Fruit fly (Drosophila melanogaster) whole organism, embryonic: Measurements from ENCODE around the gene Pdh.
A peak's percentile ranks its signal among the peaks of the same experiment; 100 is the strongest.

Experiments
- Aef1 ChIP-seq: fragments of 200-800 bp; sonication (Bioruptor generic); IDR thresholded peaks from 3 replicates; pipeline ENCODE4 v1.3.6; 2022; ENCODE audit warnings: missing biosample characterization, missing genetic modification characterization
- Atf3 ChIP-seq: fragments of 200-800 bp; sonication (Bioruptor generic); optimal IDR thresholded peaks from 3 replicates; lab custom pipeline; 2016; ENCODE audit warnings: missing biosample characterization, missing genetic modification characterization
- Atf6 ChIP-seq: fragments of 200-800 bp; sonication (Bioruptor generic); IDR thresholded peaks from 2 replicates; pipeline ENCODE4 v1.3.6; 2022; ENCODE audit warnings: missing biosample characterization, missing genetic modification characterization
- CG1024 ChIP-seq: fragments of 200-800 bp; sonication (Bioruptor generic); IDR thresholded peaks from 2 replicates; pipeline ENCODE4 v1.3.6; 2022; ENCODE audit warnings: missing biosample characterization, missing genetic modification characterization
- CG10366 ChIP-seq: fragments of 200-800 bp; sonication (Bioruptor generic); IDR thresholded peaks from 2 replicates; pipeline ENCODE4 v1.3.6; 2022; ENCODE audit warnings: missing biosample characterization, missing genetic modification characterization
- CG11247 ChIP-seq: fragments of 200-800 bp; sonication (Bioruptor generic); IDR thresholded peaks from 2 replicates; pipeline ENCODE4 v1.3.6; 2022; ENCODE audit warnings: missing biosample characterization, missing genetic modification characterization
- CG13424 ChIP-seq: fragments of 200-800 bp; sonication (Bioruptor generic); optimal IDR thresholded peaks from 2 replicates; lab custom pipeline; 2019; ENCODE audit warnings: missing biosample characterization, mild to moderate bottlenecking, missing genetic modification characterization, moderate library complexity
- CG14710 ChIP-seq: fragments of 200-800 bp; sonication (Bioruptor generic); optimal IDR thresholded peaks from 3 replicates; lab custom pipeline; 2019; ENCODE audit warnings: missing biosample characterization, mild to moderate bottlenecking, missing genetic modification characterization, moderate library complexity
- CG14860 ChIP-seq: fragments of 200-800 bp; sonication (Bioruptor generic); IDR thresholded peaks from 3 replicates; pipeline ENCODE4 v1.3.6; 2022; ENCODE audit warnings: missing biosample characterization, missing genetic modification characterization; ENCODE audit not compliant: partially characterized antibody
- CG15073 ChIP-seq: fragments of 200-800 bp; sonication (Bioruptor generic); optimal IDR thresholded peaks from 2 replicates; lab custom pipeline; 2016; ENCODE audit warnings: missing biosample characterization, missing genetic modification characterization
- CG16779 ChIP-seq: fragments of 200-800 bp; sonication (Bioruptor generic); IDR thresholded peaks from 2 replicates; pipeline ENCODE4 v1.3.6; 2022; ENCODE audit warnings: missing biosample characterization, missing genetic modification characterization
- CG18011 ChIP-seq: fragments of 200-800 bp; sonication (Bioruptor generic); optimal IDR thresholded peaks from 2 replicates; lab custom pipeline; 2017; ENCODE audit warnings: missing biosample characterization, missing genetic modification characterization, mild to moderate bottlenecking, moderate library complexity, missing genotype
- CG18262 ChIP-seq: fragments of 200-800 bp; optimal IDR thresholded peaks from 3 replicates; lab custom pipeline; 2019; ENCODE audit warnings: missing biosample characterization, mild to moderate bottlenecking, missing genetic modification characterization, moderate library complexity
- CG18764 ChIP-seq: fragments of 200-800 bp; sonication (Bioruptor generic); optimal IDR thresholded peaks from 3 replicates; lab custom pipeline; 2016; ENCODE audit warnings: missing biosample characterization, missing genetic modification characterization
- CG2129 ChIP-seq: fragments of 200-800 bp; sonication (Bioruptor generic); IDR thresholded peaks from 2 replicates; pipeline ENCODE4 v1.3.6; 2022; ENCODE audit warnings: missing biosample characterization, missing genetic modification characterization; ENCODE audit not compliant: partially characterized antibody
- CG31224 ChIP-seq: fragments of 200-800 bp; sonication (Bioruptor generic); IDR thresholded peaks from 2 replicates; pipeline ENCODE4 v1.3.6; 2022; ENCODE audit warnings: missing biosample characterization, missing genetic modification characterization
- CG31441 ChIP-seq: fragments of 200-800 bp; sonication (Bioruptor generic); IDR thresholded peaks from 2 replicates; pipeline ENCODE4 v1.3.6; 2022; ENCODE audit warnings: missing biosample characterization, missing genetic modification characterization
- CG34376 ChIP-seq: fragments of 200-800 bp; sonication (Bioruptor generic); optimal IDR thresholded peaks from 2 replicates; lab custom pipeline; 2018; ENCODE audit warnings: missing biosample characterization, mild to moderate bottlenecking, missing genetic modification characterization
- CG34422 ChIP-seq: fragments of 200-800 bp; sonication (Bioruptor generic); IDR thresholded peaks from 3 replicates; pipeline ENCODE4 v1.3.6; 2022; ENCODE audit warnings: missing biosample characterization, missing genetic modification characterization
- CG3726 ChIP-seq: fragments of 200-800 bp; sonication (Bioruptor generic); IDR thresholded peaks from 3 replicates; pipeline ENCODE4, ENCODE4 v1.3.6; 2022; ENCODE audit warnings: missing biosample characterization, missing genetic modification characterization
- CG3838 ChIP-seq: fragments of 200-800 bp; sonication (Bioruptor generic); optimal IDR thresholded peaks from 3 replicates; lab custom pipeline; 2016; ENCODE audit warnings: missing biosample characterization, missing genetic modification characterization
- CG5180 ChIP-seq: fragments of 200-800 bp; sonication (Bioruptor generic); optimal IDR thresholded peaks from 3 replicates; lab custom pipeline; 2017; ENCODE audit warnings: missing biosample characterization, missing genetic modification characterization, mild to moderate bottlenecking, moderate library complexity, missing genetic modification reagents
- CG5245 ChIP-seq: fragments of 200-800 bp; sonication (Bioruptor generic); optimal IDR thresholded peaks from 3 replicates; lab custom pipeline; 2016; ENCODE audit warnings: missing biosample characterization, missing genetic modification characterization
- CG6272 ChIP-seq: fragments of 200-800 bp; sonication (Bioruptor generic); IDR thresholded peaks from 2 replicates; pipeline ENCODE4 v1.3.6; 2022; ENCODE audit warnings: missing biosample characterization, missing genetic modification characterization
- CG8089 ChIP-seq: fragments of 200-800 bp; sonication (Bioruptor generic); optimal IDR thresholded peaks from 3 replicates; lab custom pipeline; 2016; ENCODE audit warnings: missing biosample characterization, missing genetic modification characterization
- CoRest ChIP-seq: fragments of 200-800 bp; sonication (Bioruptor generic); optimal IDR thresholded peaks from 3 replicates; lab custom pipeline; 2018; ENCODE audit warnings: missing biosample characterization, mild to moderate bottlenecking, missing genetic modification characterization, moderate library complexity
- Dek ChIP-seq: fragments of 200-800 bp; sonication (Bioruptor generic); optimal IDR thresholded peaks from 3 replicates; lab custom pipeline; 2019; ENCODE audit warnings: missing biosample characterization, mild to moderate bottlenecking, missing genetic modification characterization, moderate library complexity
- Hsf ChIP-seq: fragments of 200-800 bp; sonication (Bioruptor generic); optimal IDR thresholded peaks from 3 replicates; lab custom pipeline; 2016; ENCODE audit warnings: missing biosample characterization, missing genetic modification characterization
- Jarid2 ChIP-seq: fragments of 200-800 bp; sonication (Bioruptor generic); optimal IDR thresholded peaks from 3 replicates; lab custom pipeline; 2017; ENCODE audit warnings: mild to moderate bottlenecking, missing biosample characterization, missing genetic modification reagents, missing genetic modification characterization
- Mrtf ChIP-seq: fragments of 200-800 bp; sonication (Bioruptor generic); IDR thresholded peaks from 3 replicates; pipeline ENCODE4 v1.3.6; 2022; ENCODE audit warnings: missing biosample characterization, missing genetic modification characterization
- NC2α ChIP-seq: fragments of 200-800 bp; sonication (Bioruptor generic); optimal IDR thresholded peaks from 2 replicates; lab custom pipeline; 2016; ENCODE audit warnings: missing biosample characterization, missing genetic modification characterization
- Oaz ChIP-seq: fragments of 200-800 bp; sonication (Bioruptor generic); IDR thresholded peaks from 2 replicates; pipeline ENCODE4 v1.3.6; 2022; ENCODE audit warnings: missing biosample characterization, missing genetic modification characterization
- Ravus ChIP-seq: fragments of 200-800 bp; sonication (Bioruptor generic); IDR thresholded peaks from 2 replicates; pipeline ENCODE4 v1.3.6; 2022; ENCODE audit warnings: missing biosample characterization, missing genetic modification characterization
- Rfx ChIP-seq: fragments of 200-800 bp; sonication (Bioruptor generic); IDR thresholded peaks from 2 replicates; pipeline ENCODE4 v1.3.6; 2022; ENCODE audit warnings: missing biosample characterization, missing genetic modification characterization
- Ssrp ChIP-seq: fragments of 200-800 bp; sonication (Bioruptor generic); optimal IDR thresholded peaks from 2 replicates; lab custom pipeline; 2018; ENCODE audit warnings: missing biosample characterization, mild to moderate bottlenecking, missing genetic modification characterization, moderate library complexity
- Vsx1 ChIP-seq: fragments of 200-800 bp; sonication (Bioruptor generic); optimal IDR thresholded peaks from 2 replicates; lab custom pipeline; 2017; ENCODE audit warnings: missing biosample characterization, mild to moderate bottlenecking, missing genetic modification characterization, missing genetic modification reagents
- YL-1 ChIP-seq: fragments of 200-800 bp; sonication (Bioruptor generic); optimal IDR thresholded peaks from 3 replicates; lab custom pipeline; 2017; ENCODE audit warnings: missing biosample characterization, mild to moderate bottlenecking, missing genetic modification characterization
- cad ChIP-seq: fragments of >200 bp; optimal IDR thresholded peaks from 2 replicates; lab custom pipeline; 2017; ENCODE audit warnings: missing biosample characterization, missing genetic modification characterization
- caup ChIP-seq: fragments of 200-800 bp; sonication (Bioruptor generic); optimal IDR thresholded peaks from 3 replicates; lab custom pipeline; 2017; ENCODE audit warnings: missing biosample characterization, mild to moderate bottlenecking, missing genetic modification characterization, moderate library complexity; ENCODE audit not compliant: severe bottlenecking
- esg ChIP-seq: fragments of 200-800 bp; sonication (Bioruptor generic); conservative IDR thresholded peaks from 2 replicates; pipeline ENCODE4 v1.3.6; 2022; ENCODE audit warnings: missing biosample characterization, missing genetic modification characterization
- ewg ChIP-seq: fragments of 200-800 bp; sonication (Bioruptor generic); optimal IDR thresholded peaks from 3 replicates; lab custom pipeline; 2017; ENCODE audit warnings: mild to moderate bottlenecking, missing biosample characterization, missing genetic modification reagents, missing genetic modification characterization
- fd102C ChIP-seq: fragments of 200-800 bp; sonication (Bioruptor generic); optimal IDR thresholded peaks from 2 replicates; lab custom pipeline; 2018; ENCODE audit warnings: missing biosample characterization, mild to moderate bottlenecking, missing genetic modification characterization, moderate library complexity
- gfzf ChIP-seq: fragments of 200-800 bp; sonication (Bioruptor generic); optimal IDR thresholded peaks from 2 replicates; lab custom pipeline; 2016; ENCODE audit warnings: missing biosample characterization, mild to moderate bottlenecking, missing genetic modification characterization, moderate library complexity
- gsb-n ChIP-seq: fragments of 200-800 bp; sonication (Bioruptor generic); optimal IDR thresholded peaks from 3 replicates; lab custom pipeline; 2018; ENCODE audit warnings: missing biosample characterization, mild to moderate bottlenecking, missing genetic modification characterization
- jumu ChIP-seq: fragments of 200-800 bp; sonication (Bioruptor generic); optimal IDR thresholded peaks from 3 replicates; lab custom pipeline; 2016; ENCODE audit warnings: missing biosample characterization, missing genetic modification characterization
- knrl ChIP-seq: fragments of 200-800 bp; sonication (Bioruptor generic); IDR thresholded peaks from 3 replicates; pipeline ENCODE4 v1.3.6; 2022; ENCODE audit warnings: missing biosample characterization, missing genetic modification characterization; ENCODE audit not compliant: partially characterized antibody
- mam ChIP-seq: fragments of 200-800 bp; sonication (Bioruptor generic); optimal IDR thresholded peaks from 3 replicates; lab custom pipeline; 2016; ENCODE audit warnings: missing biosample characterization, missing genetic modification characterization
- pnt ChIP-seq: fragments of 200-800 bp; sonication (Bioruptor generic); optimal IDR thresholded peaks from 3 replicates; lab custom pipeline; 2016; ENCODE audit warnings: missing biosample characterization, missing genetic modification characterization
- pzg ChIP-seq: fragments of 200-800 bp; sonication (Bioruptor generic); optimal IDR thresholded peaks from 3 replicates; lab custom pipeline; 2018; ENCODE audit warnings: missing biosample characterization, mild to moderate bottlenecking, missing genetic modification characterization, moderate library complexity
- tin ChIP-seq: fragments of 200-800 bp; sonication (Bioruptor generic); optimal IDR thresholded peaks from 3 replicates; lab custom pipeline; 2016; ENCODE audit warnings: missing biosample characterization, missing genetic modification characterization
- tup ChIP-seq: fragments of 200-800 bp; sonication (Bioruptor generic); optimal IDR thresholded peaks from 2 replicates; lab custom pipeline; 2016; ENCODE audit warnings: missing biosample characterization, mild to moderate bottlenecking, missing genetic modification characterization, moderate library complexity
- unpg ChIP-seq: fragments of 200-800 bp; sonication (Bioruptor generic); optimal IDR thresholded peaks from 3 replicates; lab custom pipeline; 2018; ENCODE audit warnings: missing biosample characterization, mild to moderate bottlenecking, missing genetic modification characterization, moderate library complexity

Gene Pdh

dm6 chr3L:16309972-16310371 lies 44.1 kb downstream of the Pdh start (continued):
- TF ChIP-seq knrl (no peak), CG18764 (GFP tag; lab: Kevin White, UChicago) (no peak), fd102C (GFP tag; lab: Kevin White, UChicago) (no peak), CG3838 (GFP tag; lab: Kevin White, UChicago) (no peak), CG18011 (GFP tag; lab: Kevin White, UChicago) (no peak), gsb-n (tag; lab: Kevin White, UChicago) (no peak), CG1024 (GFP tag; lab: Robert Waterston, UW) (no peak), caup (GFP tag; lab: Kevin White, UChicago) (peak; percentile 11), CG16779 (GFP tag; lab: Robert Waterston, UW) (no peak), CG34422 (no peak), CG11247 (GFP tag; lab: Robert Waterston, UW) (peak; percentile 49), mam (peak; percentile 32), CG5180 (GFP tag; lab: Kevin White, UChicago) (no peak), Mrtf (GFP tag; lab: Robert Waterston, UW) (no peak), YL-1 (GFP tag; lab: Kevin White, UChicago) (no peak), Oaz (GFP tag; lab: Robert Waterston, UW) (no peak), CG31224 (GFP tag; lab: Robert Waterston, UW) (0 out of 2 replicates have a peak, but pooled peaks have one; percentile 20), CG6272 (GFP tag; lab: Robert Waterston, UW) (no peak), tin (no peak), Atf6 (GFP tag; lab: Robert Waterston, UW) (no peak), Aef1 (GFP tag; lab: Robert Waterston, UW) (0 out of 3 replicates have a peak, but pooled peaks have one; percentile 33), Vsx1 (GFP tag; lab: Kevin White, UChicago) (no peak), unpg (GFP tag; lab: Kevin White, UChicago) (peak; percentile 20), ewg (GFP tag; lab: Kevin White, UChicago) (no peak), NC2α (GFP tag; lab: Kevin White, UChicago) (no peak), Hsf (no peak), Rfx (GFP tag; lab: Robert Waterston, UW) (peak; percentile 71), CG15073 (GFP tag; lab: Kevin White, UChicago) (no peak), pnt (GFP tag; lab: Kevin White, UChicago) (no peak), CG14710 (tag; lab: Kevin White, UChicago) (no peak), CG13424 (tag; lab: Kevin White, UChicago) (no peak), CG8089 (GFP tag; lab: Kevin White, UChicago) (no peak), Dek (no peak), cad (GFP tag; lab: Kevin White, UChicago) (no peak), CG2129 (no peak), gfzf (GFP tag; lab: Kevin White, UChicago) (no peak), jumu (GFP tag; lab: Kevin White, UChicago) (peak; percentile 21), pzg (GFP tag; lab: Kevin White, UChicago) (no peak), CG31441 (GFP tag; lab: Robert Waterston, UW) (no peak), Ssrp (tag; lab: Kevin White, UChicago) (no peak), CG3726 (GFP tag; lab: Robert Waterston, UW) (no peak), tup (GFP tag; lab: Kevin White, UChicago) (no peak), CG10366 (0 out of 2 replicates have a peak, but pooled peaks have one; percentile 13), Ravus (no peak), esg (no peak), Atf3 (GFP tag; lab: Kevin White, UChicago) (no peak), CG5245 (GFP tag; lab: Kevin White, UChicago) (no peak), CG34376 (GFP tag; lab: Kevin White, UChicago) (no peak), CoRest (tag; lab: Kevin White, UChicago) (no peak), CG14860 (GFP tag; lab: Robert Waterston, UW) (no peak), CG18262 (tag; lab: Kevin White, UChicago) (no peak), Jarid2 (GFP tag; lab: Kevin White, UChicago) (no peak)
